Worm (Caenorhabditis elegans): ENCODE results near the gene C53A5.9.

The C53A5.9 gene

DNA sequence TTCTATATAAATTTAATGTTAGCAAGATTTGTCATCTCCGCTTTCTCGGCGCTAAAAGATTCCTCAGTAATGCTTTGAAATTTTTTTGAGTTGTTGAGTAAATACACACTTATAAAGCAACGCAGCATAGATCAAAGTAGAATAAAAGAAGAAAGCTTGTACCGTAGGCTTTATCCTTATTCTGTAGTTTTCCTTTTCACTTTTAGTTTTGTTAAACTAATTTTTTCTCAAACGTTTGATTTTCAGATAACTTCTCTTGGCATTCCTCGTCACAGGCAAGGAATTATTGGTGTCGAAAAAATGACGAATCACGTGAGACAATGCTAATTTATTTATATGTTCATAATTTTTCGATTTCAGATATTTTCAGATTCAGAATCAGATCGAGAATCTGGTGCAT, 3.9 kb upstream of the C53A5.9 start, which contains the start of gene C53A5.11:
TSS of gene C53A5.11 (plus strand) at position 301 of the 400 bp plus-strand sequence.
- TF ChIP-seq tbx-7 (tag; optimal IDR thresholded peaks at IDR 0.05) (no peak), ceh-45 (GFP tag; IDR thresholded peaks at IDR 0.05) (no peak), ref-2 (tag; optimal IDR thresholded peaks at IDR 0.05) (no peak), zip-5 (tag; optimal IDR thresholded peaks at IDR 0.05) (no peak), npax-4 (tag; optimal IDR thresholded peaks at IDR 0.05) (no peak), ceh-34 (tag; optimal IDR thresholded peaks at IDR 0.05) (no peak), odd-2 (tag; optimal IDR thresholded peaks at IDR 0.05) (no peak), ceh-22 (tag; optimal IDR thresholded peaks at IDR 0.05) (no peak), K02D7.2 (tag; optimal IDR thresholded peaks at IDR 0.05) (no peak), ahr-1 (tag; optimal IDR thresholded peaks at IDR 0.05) (no peak), ztf-16 (tag; optimal IDR thresholded peaks at IDR 0.05) (no peak), ceh-2 (tag; optimal IDR thresholded peaks at IDR 0.05) (no peak), unc-42 (tag; optimal IDR thresholded peaks at IDR 0.05) (no peak), eyg-1 (tag; optimal IDR thresholded peaks at IDR 0.05) (no peak), ceh-48 (tag; optimal IDR thresholded peaks at IDR 0.05) (no peak)

DNA sequence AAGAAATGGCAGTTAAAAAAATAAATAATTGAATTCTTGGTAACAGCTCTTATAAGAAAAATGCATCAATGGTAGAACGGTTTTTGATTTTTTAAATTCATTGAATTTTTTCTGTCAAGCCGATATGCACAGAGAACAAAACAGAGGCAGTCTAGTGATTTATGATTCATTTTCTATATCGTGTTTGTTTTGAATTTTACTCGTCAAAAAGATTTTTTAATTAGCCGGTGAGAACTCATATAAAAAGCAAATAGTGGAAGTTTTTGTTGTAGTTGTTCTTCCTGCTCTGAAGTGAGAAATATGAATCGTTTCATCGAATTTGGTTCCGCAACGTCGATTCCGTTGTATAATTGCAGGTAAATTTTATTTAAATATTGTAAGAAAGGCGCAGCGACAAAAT, 655 bp upstream of the C53A5.9 start, which contains the start of gene srt-32:
TSS of gene srt-32 (plus strand) at position 301 of the 400 bp plus-strand sequence.
- TF ChIP-seq ceh-14 (tag; optimal IDR thresholded peaks at IDR 0.05) (no peak), ceh-2 (tag; optimal IDR thresholded peaks at IDR 0.05) (no peak), madf-2 (tag; optimal IDR thresholded peaks at IDR 0.05) (no peak), ceh-6 (GFP tag; optimal IDR thresholded peaks at IDR 0.05) (no peak), nfya-1 (tag; optimal IDR thresholded peaks at IDR 0.05) (no peak), ceh-45 (GFP tag; IDR thresholded peaks at IDR 0.05) (no peak), ama-1 (optimal IDR thresholded peaks at IDR 0.05) (no peak), ceh-48 (tag; optimal IDR thresholded peaks at IDR 0.05) (no peak), zip-5 (tag; optimal IDR thresholded peaks at IDR 0.05) (no peak), ttx-3 (tag; optimal IDR thresholded peaks at IDR 0.05) (no peak), che-1 (tag; optimal IDR thresholded peaks at IDR 0.05) (no peak)

- TF ChIP-seq T23F11.4 (GFP tag; optimal IDR thresholded peaks at IDR 0.05) (no peak), hlh-8 (tag; optimal IDR thresholded peaks at IDR 0.05) (no peak), sox-4 (tag; optimal IDR thresholded peaks at IDR 0.05) (no peak)
Observed at ce11 chrV:14556187-14556586, 2.5 kb downstream of the C53A5.9 start, which contains the start of gene srg-47. Gene srg-47, minus strand, starts transcription at chrV:14556287.

- TF ChIP-seq ceh-34 (tag; optimal IDR thresholded peaks at IDR 0.05) (peak; percentile 66), Y22D7AL.16 (tag; optimal IDR thresholded peaks at IDR 0.05) (no peak)
Observed at ce11 chrV:14548510-14548909, 10.1 kb downstream of the C53A5.9 start.

- TF ChIP-seq K09A11.1 (tag; optimal IDR thresholded peaks at IDR 0.05; ENCODE audit: insufficient read depth) = no peak
- TF ChIP-seq C08G9.2 (tag; optimal IDR thresholded peaks at IDR 0.05) = no peak
- TF ChIP-seq unc-55 (GFP tag; optimal IDR thresholded peaks at IDR 0.05) = no peak
- TF ChIP-seq nhr-11 (tag; optimal IDR thresholded peaks at IDR 0.05) = no peak
- no peak for TF ChIP-seq unc-86 (tag; optimal IDR thresholded peaks at IDR 0.05)
- TF ChIP-seq pqm-1 (tag; optimal IDR thresholded peaks at IDR 0.05) = no peak
- TF ChIP-seq pax-1 (tag; optimal IDR thresholded peaks at IDR 0.05) = no peak
- no peak for TF ChIP-seq syd-9 (tag; optimal IDR thresholded peaks at IDR 0.05)
- TF ChIP-seq sdc-2 (tag; optimal IDR thresholded peaks at IDR 0.05) = no peak
- TF ChIP-seq hlh-15 (tag; optimal IDR thresholded peaks at IDR 0.05) = no peak
- TF ChIP-seq ceh-18 (tag; optimal IDR thresholded peaks at IDR 0.05) = no peak
- TF ChIP-seq pha-4 (tag; optimal IDR thresholded peaks at IDR 0.05) = no peak
- no peak for TF ChIP-seq fkh-6 (tag; optimal IDR thresholded peaks at IDR 0.05)
- TF ChIP-seq eyg-1 (tag; optimal IDR thresholded peaks at IDR 0.05) = no peak
- no peak for TF ChIP-seq npax-4 (tag; optimal IDR thresholded peaks at IDR 0.05)
- TF ChIP-seq elt-2 (tag; optimal IDR thresholded peaks at IDR 0.05) = no peak
- TF ChIP-seq pat-9 (tag; optimal IDR thresholded peaks at IDR 0.05) = no peak
- no peak for TF ChIP-seq fax-1 (tag; optimal IDR thresholded peaks at IDR 0.05)
- no peak for TF ChIP-seq unc-3 (GFP tag; conservative IDR thresholded peaks at IDR 0.05)
- no peak for TF ChIP-seq unc-3 (tag; optimal IDR thresholded peaks at IDR 0.05)
Observed at ce11 chrV:14546569-14546968, 12.1 kb downstream of the C53A5.9 start, which contains the start of gene C53A5.13. Gene C53A5.13, plus strand, starts transcription at chrV:14546869.

All from whole organism, late embryonic.